Fruit fly (Drosophila melanogaster) whole organism, embryonic: ENCODE measurements around the gene CG13484.

Experiments used
- Asciz ChIP-seq: fragments of 200-800 bp; sonication (Bioruptor generic); optimal IDR thresholded peaks from 2 replicates; lab custom pipeline; 2017; ENCODE audit warnings: missing biosample characterization, mild to moderate bottlenecking, missing genetic modification characterization, missing genetic modification reagents
- Atf3 ChIP-seq: fragments of 200-800 bp; sonication (Bioruptor generic); optimal IDR thresholded peaks from 3 replicates; lab custom pipeline; 2016; ENCODE audit warnings: missing biosample characterization, missing genetic modification characterization
- Bgb ChIP-seq: fragments of 200-800 bp; sonication (Bioruptor generic); IDR thresholded peaks from 2 replicates; pipeline ENCODE4 v1.3.6; 2022; ENCODE audit warnings: missing biosample characterization, missing genetic modification characterization; ENCODE audit not compliant: partially characterized antibody
- CG10565 ChIP-seq: fragments of 200-800 bp; sonication (Bioruptor generic); optimal IDR thresholded peaks from 3 replicates; lab custom pipeline; 2016; ENCODE audit warnings: missing biosample characterization, mild to moderate bottlenecking, missing genetic modification characterization
- CG11247 ChIP-seq: fragments of 200-800 bp; sonication (Bioruptor generic); IDR thresholded peaks from 2 replicates; pipeline ENCODE4 v1.3.6; 2022; ENCODE audit warnings: missing biosample characterization, missing genetic modification characterization
- CG12391 ChIP-seq: fragments of 200-800 bp; sonication (Bioruptor generic); optimal IDR thresholded peaks from 3 replicates; lab custom pipeline; 2018; ENCODE audit warnings: missing biosample characterization, mild to moderate bottlenecking, missing genetic modification characterization, moderate library complexity
- CG12769 ChIP-seq: fragments of 200-800 bp; sonication (Bioruptor generic); optimal IDR thresholded peaks from 2 replicates; lab custom pipeline; 2019; ENCODE audit warnings: missing biosample characterization, mild to moderate bottlenecking, missing genetic modification characterization, moderate library complexity
- CG13424 ChIP-seq: fragments of 200-800 bp; sonication (Bioruptor generic); optimal IDR thresholded peaks from 2 replicates; lab custom pipeline; 2019; ENCODE audit warnings: missing biosample characterization, mild to moderate bottlenecking, missing genetic modification characterization, moderate library complexity
- CG14860 ChIP-seq: fragments of 200-800 bp; sonication (Bioruptor generic); IDR thresholded peaks from 3 replicates; pipeline ENCODE4 v1.3.6; 2022; ENCODE audit warnings: missing biosample characterization, missing genetic modification characterization; ENCODE audit not compliant: partially characterized antibody
- CG15514 ChIP-seq: fragments of 200-800 bp; sonication (Bioruptor generic); optimal IDR thresholded peaks from 3 replicates; lab custom pipeline; 2017; ENCODE audit warnings: missing biosample characterization, missing genetic modification characterization, mild to moderate bottlenecking, moderate library complexity, missing genetic modification reagents
- CG1602 ChIP-seq: fragments of 200-800 bp; sonication (Bioruptor generic); optimal IDR thresholded peaks from 3 replicates; lab custom pipeline; 2016; ENCODE audit warnings: missing biosample characterization, missing genetic modification characterization
- CG16815 ChIP-seq: fragments of 200-800 bp; sonication (Bioruptor generic); optimal IDR thresholded peaks from 3 replicates; lab custom pipeline; 2017; ENCODE audit warnings: missing biosample characterization, mild to moderate bottlenecking, missing genetic modification characterization
- CG17568 ChIP-seq: fragments of 200-800 bp; sonication (Bioruptor generic); optimal IDR thresholded peaks from 2 replicates; lab custom pipeline; 2018; ENCODE audit warnings: missing biosample characterization, mild to moderate bottlenecking, missing genetic modification characterization, moderate library complexity
- CG18599 ChIP-seq: fragments of 200-800 bp; sonication (Bioruptor generic); optimal IDR thresholded peaks from 3 replicates; lab custom pipeline; 2017; ENCODE audit warnings: missing biosample characterization, missing genetic modification characterization, mild to moderate bottlenecking, moderate library complexity, missing genetic modification reagents
- CG18764 ChIP-seq: fragments of 200-800 bp; sonication (Bioruptor generic); optimal IDR thresholded peaks from 3 replicates; lab custom pipeline; 2016; ENCODE audit warnings: missing biosample characterization, missing genetic modification characterization
- CG2202 ChIP-seq: fragments of 200-800 bp; sonication (Bioruptor generic); optimal IDR thresholded peaks from 2 replicates; lab custom pipeline; 2018; ENCODE audit warnings: missing biosample characterization, mild to moderate bottlenecking, missing genetic modification characterization
- CG3065 ChIP-seq: fragments of 200-800 bp; sonication (Bioruptor generic); optimal IDR thresholded peaks from 2 replicates; lab custom pipeline; 2016; ENCODE audit warnings: missing biosample characterization, missing genetic modification characterization
- CG32772 ChIP-seq: fragments of 200-800 bp; sonication (Bioruptor generic); IDR thresholded peaks from 2 replicates; pipeline ENCODE4 v1.3.6; 2022; ENCODE audit warnings: missing biosample characterization, missing genetic modification characterization
- CG9727 ChIP-seq: fragments of 200-800 bp; sonication (Bioruptor generic); optimal IDR thresholded peaks from 3 replicates; lab custom pipeline; 2017; ENCODE audit warnings: missing biosample characterization, mild to moderate bottlenecking, missing genetic modification characterization
- CG9876 ChIP-seq: fragments of 200-800 bp; sonication (Bioruptor generic); optimal IDR thresholded peaks from 2 replicates; lab custom pipeline; 2016; ENCODE audit warnings: missing biosample characterization, missing genetic modification characterization
- CHES-1-like ChIP-seq: fragments of 200-800 bp; sonication (Bioruptor generic); optimal IDR thresholded peaks from 2 replicates; lab custom pipeline; 2016; ENCODE audit warnings: missing biosample characterization, missing genetic modification characterization
- Deaf1 ChIP-seq: fragments of 200-800 bp; optimal IDR thresholded peaks from 3 replicates; lab custom pipeline; 2019; ENCODE audit warnings: missing biosample characterization, mild to moderate bottlenecking, missing genetic modification characterization, moderate library complexity
- Dll ChIP-seq: fragments of 200-800 bp; sonication (Bioruptor generic); IDR thresholded peaks from 4 replicates; pipeline ENCODE4 v1.3.6; 2022; ENCODE audit warnings: missing biosample characterization, missing genetic modification characterization; ENCODE audit not compliant: partially characterized antibody
- Elba2 ChIP-seq: fragments of 200-800 bp; sonication (Bioruptor generic); optimal IDR thresholded peaks from 3 replicates; lab custom pipeline; 2016; ENCODE audit warnings: missing biosample characterization, missing genetic modification characterization
- H15 ChIP-seq: fragments of 200-800 bp; sonication (Bioruptor generic); IDR thresholded peaks from 3 replicates; pipeline ENCODE4 v1.3.6; 2022; ENCODE audit warnings: missing biosample characterization, missing genetic modification characterization
- HLH54F ChIP-seq: fragments of 200-800 bp; sonication (Bioruptor generic); optimal IDR thresholded peaks from 3 replicates; lab custom pipeline; 2016; ENCODE audit warnings: missing biosample characterization, missing genetic modification characterization
- HLHmδ ChIP-seq: fragments of 200-800 bp; sonication (Bioruptor generic); optimal IDR thresholded peaks from 2 replicates; lab custom pipeline; 2018; ENCODE audit warnings: missing biosample characterization, mild to moderate bottlenecking, missing genetic modification characterization, moderate library complexity
- Hr39 ChIP-seq: fragments of >200 bp; optimal IDR thresholded peaks from 2 replicates; lab custom pipeline; 2017
- Rx ChIP-seq: fragments of 200-800 bp; sonication (Bioruptor generic); IDR thresholded peaks from 2 replicates; pipeline ENCODE4 v1.3.6; 2022; ENCODE audit warnings: missing biosample characterization, missing genetic modification characterization
- Sry-β ChIP-seq: fragments of 200-800 bp; sonication (Bioruptor generic); optimal IDR thresholded peaks from 2 replicates; lab custom pipeline; 2018; ENCODE audit warnings: missing biosample characterization, mild to moderate bottlenecking, missing genetic modification characterization, moderate library complexity
- Tbp ChIP-seq: fragments of >200 bp; optimal IDR thresholded peaks from 2 replicates; lab custom pipeline; 2018; ENCODE audit warnings: missing biosample characterization, missing genetic modification characterization
- Usf ChIP-seq: fragments of 200-800 bp; sonication (Bioruptor generic); optimal IDR thresholded peaks from 2 replicates; lab custom pipeline; 2017; ENCODE audit warnings: missing genotype, missing biosample characterization, missing genetic modification characterization
- az2 ChIP-seq: fragments of 200-800 bp; sonication (Bioruptor generic); optimal IDR thresholded peaks from 3 replicates; lab custom pipeline; 2016; ENCODE audit warnings: missing biosample characterization, missing genetic modification characterization
- cg ChIP-seq: fragments of 200-800 bp; sonication (Bioruptor generic); optimal IDR thresholded peaks from 3 replicates; lab custom pipeline; 2019; ENCODE audit warnings: missing biosample characterization, mild to moderate bottlenecking, missing genetic modification characterization, moderate library complexity
- dan ChIP-seq: fragments of 200-800 bp; sonication (Bioruptor generic); IDR thresholded peaks from 2 replicates; pipeline ENCODE4 v1.3.6; 2022; ENCODE audit warnings: missing biosample characterization, missing genetic modification characterization
- dati ChIP-seq: fragments of 200-800 bp; sonication (Bioruptor generic); IDR thresholded peaks from 2 replicates; pipeline ENCODE4 v1.3.6; 2022; ENCODE audit warnings: missing biosample characterization, missing genetic modification characterization
- dmrt11E ChIP-seq: fragments of 200-800 bp; sonication (Bioruptor generic); optimal IDR thresholded peaks from 3 replicates; lab custom pipeline; 2018; ENCODE audit warnings: missing biosample characterization, mild to moderate bottlenecking, missing genetic modification characterization, moderate library complexity
- ham ChIP-seq: fragments of 200-800 bp; sonication (Bioruptor generic); IDR thresholded peaks from 2 replicates; pipeline ENCODE4 v1.3.6; 2022; ENCODE audit warnings: missing biosample characterization, missing genetic modification characterization
- lab ChIP-seq: fragments of 200-800 bp; sonication (Bioruptor generic); optimal IDR thresholded peaks from 3 replicates; lab custom pipeline; 2017; ENCODE audit warnings: missing biosample characterization, missing genetic modification characterization, mild to moderate bottlenecking, moderate library complexity, missing genetic modification reagents
- nau ChIP-seq: fragments of 200-800 bp; sonication (Bioruptor generic); optimal IDR thresholded peaks from 3 replicates; lab custom pipeline; 2017; ENCODE audit warnings: missing biosample characterization, mild to moderate bottlenecking, missing genetic modification characterization, missing genetic modification reagents
- pho ChIP-seq: fragments of 200-800 bp; sonication (Bioruptor generic); optimal IDR thresholded peaks from 2 replicates; lab custom pipeline; 2016; ENCODE audit warnings: missing biosample characterization, missing genetic modification characterization
- shn ChIP-seq: fragments of 200-800 bp; sonication (Bioruptor generic); optimal IDR thresholded peaks from 3 replicates; lab custom pipeline; 2016; ENCODE audit warnings: missing biosample characterization, missing genetic modification characterization
- slp2 ChIP-seq: fragments of 200-800 bp; sonication (Bioruptor generic); optimal IDR thresholded peaks from 2 replicates; lab custom pipeline; 2016; ENCODE audit warnings: missing biosample characterization, missing genetic modification characterization
- so ChIP-seq: fragments of 200-800 bp; sonication (Bioruptor generic); IDR thresholded peaks from 3 replicates; pipeline ENCODE4 v1.3.6; 2022; ENCODE audit warnings: missing biosample characterization, missing genetic modification characterization
- sug ChIP-seq: fragments of 200-800 bp; optimal IDR thresholded peaks from 2 replicates; lab custom pipeline; 2019; ENCODE audit warnings: missing biosample characterization, mild to moderate bottlenecking, missing genetic modification characterization, moderate library complexity
- tio ChIP-seq: fragments of 200-800 bp; sonication (Bioruptor generic); optimal IDR thresholded peaks from 2 replicates; lab custom pipeline; 2017; ENCODE audit warnings: missing biosample characterization, missing genetic modification characterization, inconsistent platforms
- ttk ChIP-seq: fragments of 200-800 bp; sonication (Bioruptor generic); IDR thresholded peaks from 2 replicates; pipeline ENCODE4 v2.1.2; 2022; ENCODE audit warnings: missing biosample characterization, missing genetic modification characterization
- wdn ChIP-seq: fragments of 200-800 bp; sonication (Bioruptor generic); IDR thresholded peaks from 2 replicates; pipeline ENCODE4 v1.3.6; 2022; ENCODE audit warnings: missing biosample characterization, missing genetic modification characterization
- yki ChIP-seq: fragments of >200 bp; optimal IDR thresholded peaks from 3 replicates; lab custom pipeline; 2018
- zfh2 ChIP-seq: fragments of 200-800 bp; sonication (Bioruptor generic); optimal IDR thresholded peaks from 2 replicates; lab custom pipeline; 2016; ENCODE audit warnings: missing biosample characterization, missing genetic modification characterization

Gene CG13484

DNA sequence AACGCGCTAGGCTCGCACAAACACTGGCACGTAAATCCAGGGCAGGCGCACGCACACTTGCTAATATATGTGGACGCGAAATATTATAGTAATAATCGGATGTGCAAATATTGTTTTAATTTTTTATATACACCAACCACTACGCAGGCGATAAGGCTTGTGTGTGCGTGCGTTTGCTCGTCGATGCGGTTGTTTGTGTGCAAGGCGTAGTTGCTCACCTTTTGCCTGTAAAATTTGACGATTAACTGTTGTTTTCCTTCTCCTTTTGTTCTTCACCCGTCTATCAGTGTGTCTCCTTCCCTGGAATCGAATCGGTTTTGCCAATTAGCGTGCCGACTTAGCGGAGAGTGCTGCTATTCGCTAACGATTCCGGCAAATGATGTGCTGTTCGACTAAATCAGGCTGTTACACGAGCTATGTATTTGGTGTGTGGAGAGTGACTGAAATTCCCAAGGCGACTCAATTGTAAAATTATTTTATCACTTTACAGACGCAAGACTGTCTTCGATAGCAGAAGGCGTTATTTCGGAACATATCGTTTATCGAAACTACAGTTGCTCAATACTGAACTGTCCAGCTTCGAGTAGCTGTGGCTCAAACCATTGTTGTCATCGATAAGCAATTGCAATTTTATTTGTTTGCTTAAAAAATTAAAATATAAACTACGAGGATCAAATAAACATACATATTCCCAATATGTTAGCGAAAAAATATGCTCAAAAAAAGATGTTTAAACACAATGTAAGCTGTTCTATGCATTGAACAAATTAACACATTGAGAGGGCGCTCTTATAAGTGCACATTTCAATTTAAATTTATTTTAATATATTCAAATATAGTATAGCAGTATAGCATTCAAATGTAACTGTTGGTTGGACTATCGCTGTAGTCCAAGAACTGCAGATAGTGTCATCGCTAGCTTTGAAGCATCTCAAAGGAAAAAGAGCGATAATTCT is 21.4 kb downstream of the CG13484 start, which contains the start of the genes CG6650 and endos (continued):
- TF ChIP-seq az2 (peak; percentile 14), CG18764 (GFP tag; lab: Kevin White, UChicago) (no peak), dmrt11E (tag; lab: Kevin White, UChicago) (peak; percentile 24), CG2202 (tag; lab: Kevin White, UChicago) (no peak), dan (no peak), Elba2 (GFP tag; lab: Kevin White, UChicago) (peak; percentile 59), cg (GFP tag; lab: Kevin White, UChicago) (peak; percentile 69), H15 (no peak), lab (GFP tag; lab: Kevin White, UChicago) (peak; percentile 43), CG13424 (tag; lab: Kevin White, UChicago) (peak; percentile 40), CG12391 (tag; lab: Kevin White, UChicago) (peak; percentile 63), so (GFP tag; lab: Robert Waterston, UW) (no peak), Deaf1 (tag; lab: Kevin White, UChicago) (peak; percentile 7), Sry-β (GFP tag; lab: Kevin White, UChicago) (peak; percentile 3), CG14860 (GFP tag; lab: Robert Waterston, UW) (peak; percentile 82), Atf3 (GFP tag; lab: Kevin White, UChicago) (no peak), CG1602 (GFP tag; lab: Kevin White, UChicago) (no peak), CG9727 (GFP tag; lab: Kevin White, UChicago) (peak; percentile 43), CG18599 (GFP tag; lab: Kevin White, UChicago) (peak; percentile 56), Dll (GFP tag; lab: Robert Waterston, UW) (peak; percentile 85), sug (peak; percentile 67), Asciz (GFP tag; lab: Kevin White, UChicago) (no peak), Rx (GFP tag; lab: Robert Waterston, UW) (no peak), ttk (GFP tag; lab: Robert Waterston, UW) (no peak), yki (lab: Kevin White, UChicago) (no peak), wdn (no peak), CG15514 (GFP tag; lab: Kevin White, UChicago) (peak; percentile 47), CG12769 (tag; lab: Kevin White, UChicago) (no peak), HLHmδ (GFP tag; lab: Kevin White, UChicago) (no peak), Hr39 (lab: Kevin White, UChicago) (no peak), slp2 (GFP tag; lab: Kevin White, UChicago) (no peak), zfh2 (no peak), nau (GFP tag; lab: Kevin White, UChicago) (no peak), dati (GFP tag; lab: Robert Waterston, UW) (no peak), CG11247 (GFP tag; lab: Robert Waterston, UW) (0 out of 2 replicates have a peak, but pooled peaks have one; percentile 18), CG10565 (GFP tag; lab: Kevin White, UChicago) (no peak), ham (GFP tag; lab: Robert Waterston, UW) (no peak), Bgb (GFP tag; lab: Robert Waterston, UW) (peak; percentile 76), CHES-1-like (GFP tag; lab: Kevin White, UChicago) (no peak), CG17568 (GFP tag; lab: Kevin White, UChicago) (no peak), CG3065 (GFP tag; lab: Kevin White, UChicago) (no peak), shn (GFP tag; lab: Kevin White, UChicago) (no peak), CG16815 (GFP tag; lab: Kevin White, UChicago) (no peak), Tbp (GFP tag; lab: Kevin White, UChicago) (no peak), HLH54F (GFP tag; lab: Kevin White, UChicago) (peak; percentile 4), pho (GFP tag; lab: Kevin White, UChicago) (peak; percentile 11), CG32772 (GFP tag; lab: Robert Waterston, UW) (no peak), Usf (no peak), CG9876 (GFP tag; lab: Kevin White, UChicago) (no peak), tio (GFP tag; lab: Kevin White, UChicago) (no peak)
